Worm (Caenorhabditis elegans) whole organism, L4 larva: ENCODE data around the gene suds-3.
A peak's percentile ranks its signal among the peaks of the same experiment; 100 is the strongest.

Experiments
- D1046.2 ChIP-seq: fragments of 200-800 bp; sonication (Bioruptor generic); IDR thresholded peaks from 2 replicates; pipeline ENCODE4 v1.3.6; 2022; ENCODE audit warnings: missing genetic modification characterization, missing compliant biosample characterization
- F10B5.3 ChIP-seq: sonication (generic microtip); optimal IDR thresholded peaks from 2 replicates; lab custom pipeline; 2016; ENCODE audit warnings: mild to moderate bottlenecking, missing genetic modification characterization, missing compliant biosample characterization
- F26F4.8 ChIP-seq: fragments of 200-800 bp; sonication (Bioruptor generic); conservative IDR thresholded peaks from 2 replicates; pipeline ENCODE4 v1.3.6; 2022; ENCODE audit warnings: missing genetic modification characterization, missing compliant biosample characterization
- F44E2.7 ChIP-seq: fragments of 200-800 bp; sonication (Bioruptor generic); IDR thresholded peaks from 2 replicates; pipeline ENCODE4 v2.1.2; 2022; ENCODE audit warnings: missing genetic modification characterization, missing compliant biosample characterization
- T20F7.1 ChIP-seq: fragments of 200-800 bp; sonication (Bioruptor generic); optimal IDR thresholded peaks from 2 replicates; lab custom pipeline; 2018; ENCODE audit warnings: mild to moderate bottlenecking, missing genetic modification characterization, missing compliant biosample characterization
- T26A8.4 ChIP-seq: fragments of 200-800 bp; sonication (Bioruptor generic); IDR thresholded peaks from 2 replicates; pipeline ENCODE4 v1.3.6; 2022; ENCODE audit warnings: missing genetic modification characterization, missing compliant biosample characterization
- Y48G9A.11 ChIP-seq: fragments of 200-800 bp; sonication (Bioruptor generic); IDR thresholded peaks from 2 replicates; pipeline ENCODE4 v1.3.6; 2022; ENCODE audit warnings: missing genetic modification reagents, missing genetic modification characterization, missing compliant biosample characterization
- Y5F2A.4 ChIP-seq: fragments of 200-800 bp; sonication (Bioruptor generic); optimal IDR thresholded peaks from 2 replicates; lab custom pipeline; 2018; ENCODE audit warnings: mild to moderate bottlenecking, missing genetic modification characterization, missing compliant biosample characterization
- ZK337.2 ChIP-seq: fragments of 200-800 bp; sonication (Bioruptor generic); IDR thresholded peaks from 2 replicates; pipeline ENCODE4 v1.3.6; 2022; ENCODE audit warnings: missing genetic modification reagents, missing genetic modification characterization, missing compliant biosample characterization
- arid-1 ChIP-seq: fragments of 200-800 bp; sonication (Bioruptor generic); conservative IDR thresholded peaks from 2 replicates; pipeline ENCODE4 v1.3.6; 2022; ENCODE audit warnings: missing genetic modification reagents, missing genetic modification characterization, missing compliant biosample characterization
- ceh-20 ChIP-seq: fragments of 200-800 bp; sonication (Bioruptor generic); IDR thresholded peaks from 2 replicates; pipeline ENCODE4 v1.3.6; 2022; ENCODE audit warnings: missing genetic modification reagents, missing genetic modification characterization, missing compliant biosample characterization
- ceh-32 ChIP-seq: sonication (generic microtip); optimal IDR thresholded peaks from 2 replicates; lab custom pipeline; 2016; ENCODE audit warnings: mild to moderate bottlenecking, missing genetic modification characterization, missing compliant biosample characterization; ENCODE audit not compliant: poor library complexity
- ceh-44 ChIP-seq: fragments of 200-800 bp; sonication (Bioruptor generic); IDR thresholded peaks from 2 replicates; pipeline ENCODE4 v1.3.6; 2022; ENCODE audit warnings: missing genetic modification reagents, missing genetic modification characterization, missing compliant biosample characterization
- ces-1 ChIP-seq: fragments of 150-350 bp; sonication (generic microtip); optimal IDR thresholded peaks from 4 replicates; lab custom pipeline; 2014; ENCODE audit warnings: missing biosample characterization, missing genetic modification reagents, missing genetic modification characterization
- cey-2 ChIP-seq: sonication (generic microtip); optimal IDR thresholded peaks from 3 replicates; lab custom pipeline; 2017; ENCODE audit warnings: missing genetic modification characterization, mild to moderate bottlenecking, missing compliant biosample characterization, antibody characterized with exemption, borderline replicate concordance; ENCODE audit not compliant: insufficient read depth
- daf-12 ChIP-seq: fragments of 150-350 bp; optimal IDR thresholded peaks from 2 replicates; lab custom pipeline; 2014; ENCODE audit warnings: missing biosample characterization, missing genetic modification reagents, missing genetic modification characterization
- dpl-1 ChIP-seq: fragments of 150-350 bp; optimal IDR thresholded peaks from 2 replicates; lab custom pipeline; 2014; ENCODE audit warnings: missing biosample characterization, missing genetic modification reagents, missing genetic modification characterization
- dve-1 ChIP-seq: sonication (generic microtip); optimal IDR thresholded peaks from 2 replicates; lab custom pipeline; 2017; ENCODE audit warnings: antibody characterized with exemption, mild to moderate bottlenecking, missing genetic modification characterization, missing compliant biosample characterization; ENCODE audit not compliant: insufficient read depth
- egl-43 ChIP-seq: fragments of 200-800 bp; sonication (Bioruptor generic); IDR thresholded peaks from 2 replicates; pipeline ENCODE4 v1.3.6; 2022; ENCODE audit warnings: missing genetic modification reagents, missing genetic modification characterization, missing compliant biosample characterization
- hmg-1.1 ChIP-seq: fragments of 200-800 bp; sonication (Bioruptor generic); IDR thresholded peaks from 2 replicates; pipeline ENCODE4 v1.3.6; 2022; ENCODE audit warnings: missing genetic modification reagents, missing genetic modification characterization, missing compliant biosample characterization
- lin-13 ChIP-seq: fragments of 150-350 bp; optimal IDR thresholded peaks from 2 replicates; lab custom pipeline; 2014; ENCODE audit warnings: missing biosample characterization, missing genetic modification reagents, missing genetic modification characterization
- lin-15B ChIP-seq: fragments of 150-350 bp; sonication (generic microtip); optimal IDR thresholded peaks from 3 replicates; lab custom pipeline; 2014; ENCODE audit warnings: missing biosample characterization, missing genetic modification characterization
- madf-5 ChIP-seq, 2 experiments: fragments of 200-800 bp; sonication (Bioruptor generic); IDR thresholded peaks; 2 replicates each; pipeline ENCODE4 v1.3.6; 2022; ENCODE audit warnings: missing compliant biosample characterization in 2 of 2, missing genetic modification characterization in 2 of 2
- mdl-1 ChIP-seq, 2 experiments: fragments of 150-350 bp in 1 of 2; sonication (generic microtip) in 1 of 2; optimal IDR thresholded peaks; 2 replicates each; lab custom pipeline; 2014 to 2017; ENCODE audit warnings: missing biosample characterization in 2 of 2, missing genetic modification characterization in 2 of 2
- mep-1 ChIP-seq: fragments of 150-350 bp; sonication (generic microtip); optimal IDR thresholded peaks from 3 replicates; lab custom pipeline; 2014; ENCODE audit warnings: missing biosample characterization, missing genetic modification characterization
- mes-2 ChIP-seq: sonication (generic microtip); optimal IDR thresholded peaks from 2 replicates; lab custom pipeline; 2016; ENCODE audit warnings: missing genotype, mild to moderate bottlenecking, missing genetic modification characterization, missing compliant biosample characterization; ENCODE audit not compliant: poor library complexity, severe bottlenecking
- mxl-2 ChIP-seq: fragments of 200-800 bp; sonication (Bioruptor generic); conservative IDR thresholded peaks from 2 replicates; pipeline ENCODE4 v1.3.6; 2022; ENCODE audit warnings: missing genetic modification reagents, missing genetic modification characterization, missing compliant biosample characterization
- mxl-3 ChIP-seq: fragments of 200-800 bp; sonication (Bioruptor generic); optimal IDR thresholded peaks from 2 replicates; lab custom pipeline; 2018; ENCODE audit warnings: mild to moderate bottlenecking, missing genetic modification characterization, missing compliant biosample characterization
- nhr-237 ChIP-seq: sonication (generic microtip); optimal IDR thresholded peaks from 2 replicates; lab custom pipeline; 2017; ENCODE audit warnings: missing biosample characterization, missing genetic modification characterization
- nhr-41 ChIP-seq: fragments of 200-800 bp; sonication (Bioruptor generic); IDR thresholded peaks from 2 replicates; pipeline ENCODE4 v1.3.6; 2022; ENCODE audit warnings: missing genetic modification reagents, missing genetic modification characterization, missing compliant biosample characterization
- nhr-42 ChIP-seq: fragments of 200-800 bp; sonication (Bioruptor generic); IDR thresholded peaks from 2 replicates; pipeline ENCODE4 v1.3.6; 2022; ENCODE audit warnings: missing genetic modification characterization, missing compliant biosample characterization
- nhr-76 ChIP-seq: fragments of 150-350 bp; optimal IDR thresholded peaks from 2 replicates; lab custom pipeline; 2014; ENCODE audit warnings: missing biosample characterization, missing genetic modification characterization
- nhr-77 ChIP-seq: fragments of 150-350 bp; optimal IDR thresholded peaks from 2 replicates; lab custom pipeline; 2014; ENCODE audit warnings: missing biosample characterization, missing genetic modification characterization
- pha-4 ChIP-seq, 2 experiments: fragments of 150-350 bp in 1 of 2; fragments of 200-800 bp in 1 of 2; sonication (Bioruptor generic) in 1 of 2; IDR thresholded peaks in 1 of 2; optimal IDR thresholded peaks in 1 of 2; 2 replicates each; pipeline versions ENCODE4 v1.3.6 to Lab custom; 2014 to 2022; ENCODE audit warnings: missing genetic modification characterization in 2 of 2, missing genetic modification reagents in 2 of 2, missing biosample characterization in 1 of 2, missing compliant biosample characterization in 1 of 2
- rbr-2 ChIP-seq: sonication (generic microtip); optimal IDR thresholded peaks from 2 replicates; lab custom pipeline; 2016; ENCODE audit warnings: missing genotype, missing genetic modification characterization, missing compliant biosample characterization
- saeg-2 ChIP-seq: fragments of 200-800 bp; sonication (Bioruptor generic); IDR thresholded peaks from 2 replicates; pipeline ENCODE4 v1.3.6; 2022; ENCODE audit warnings: missing genetic modification reagents, missing genetic modification characterization, missing compliant biosample characterization
- set-16 ChIP-seq: fragments of 200-800 bp; sonication (Bioruptor generic); IDR thresholded peaks from 2 replicates; pipeline ENCODE4 v1.3.6; 2022; ENCODE audit warnings: missing genetic modification reagents, missing genetic modification characterization, missing compliant biosample characterization
- spr-1 ChIP-seq: sonication (generic microtip); optimal IDR thresholded peaks from 2 replicates; lab custom pipeline; 2016; ENCODE audit warnings: mild to moderate bottlenecking, missing genetic modification characterization, missing compliant biosample characterization
- spr-3 ChIP-seq: fragments of 200-800 bp; sonication (Bioruptor generic); optimal IDR thresholded peaks from 2 replicates; lab custom pipeline; 2018; ENCODE audit warnings: mild to moderate bottlenecking, missing genetic modification characterization, missing compliant biosample characterization
- unc-62 ChIP-seq, 3 experiments: fragments of 150-350 bp in 1 of 3; sonication (generic microtip); optimal IDR thresholded peaks in 2 of 3; peaks in 1 of 3; 1 replicate in 1 of 3; 2 replicates in 2 of 3; lab custom pipeline; 2014 to 2017; ENCODE audit warnings: missing biosample characterization in 3 of 3, missing genetic modification characterization in 3 of 3, missing genetic modification reagents in 3 of 3, missing genotype in 1 of 3
- zag-1 ChIP-seq: fragments of 150-350 bp; optimal IDR thresholded peaks from 2 replicates; lab custom pipeline; 2014; ENCODE audit warnings: missing biosample characterization, missing genetic modification characterization
- zip-11 ChIP-seq: fragments of 200-800 bp; sonication (Bioruptor generic); IDR thresholded peaks from 2 replicates; pipeline ENCODE4 v1.3.6; 2022; ENCODE audit warnings: missing genetic modification characterization, missing compliant biosample characterization
- zip-2 ChIP-seq: fragments of 150-350 bp; optimal IDR thresholded peaks from 2 replicates; lab custom pipeline; 2014; ENCODE audit warnings: missing biosample characterization, missing genetic modification characterization

The suds-3 gene

ce11 chrV:9964152-9964785, 33.5 kb downstream of the suds-3 start:
- TF ChIP-seq rbr-2 (peak; percentile 29), D1046.2 (0 out of 2 replicates have a peak, but pooled peaks have one; percentile 4), set-16 (GFP tag; lab: Robert Waterston, UW) (peak; percentile 57; the same call in 1 of the 2 replicates), lin-13 (no peak), hmg-1.1 (peak; percentile 34; the same call in 1 of the 2 replicates), egl-43 (GFP tag; lab: Robert Waterston, UW) (0 out of 2 replicates have a peak, but pooled peaks have one; percentile 62), zip-2 (tag; lab: Kevin White, UChicago) (no peak), unc-62 (GFP tag; optimal IDR thresholded peaks at IDR 0.05 in 1 of 2; lab: Kevin White, UChicago) (peak in 1 of 2 experiments; percentile 96), unc-62 (tag; optimal IDR thresholded peaks at IDR 0.05; lab: Kevin White, UChicago) (no peak)

DNA sequence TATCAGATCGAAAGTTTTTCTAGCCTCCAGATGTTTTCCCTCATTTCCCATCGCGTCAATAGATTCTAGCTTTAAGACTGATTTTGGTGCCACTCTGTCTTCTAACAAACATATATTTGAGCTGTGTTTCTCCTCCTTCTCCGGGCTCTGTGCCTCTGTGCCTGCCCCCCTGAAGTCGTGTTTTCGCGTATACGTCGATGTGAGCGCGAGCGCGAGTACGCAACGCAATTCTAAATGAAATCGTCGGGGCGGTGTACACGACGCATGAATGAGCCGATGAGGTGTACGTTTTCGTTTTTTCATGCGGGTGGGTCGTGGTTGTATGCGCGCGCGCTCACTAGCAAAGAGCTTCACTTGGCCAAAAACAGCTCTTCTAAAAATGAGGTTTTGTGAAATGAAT, 35.1 kb downstream of the suds-3 start:
- TF ChIP-seq nhr-42 (no peak), ces-1 (GFP tag; lab: Kevin White, UChicago) (no peak), Y48G9A.11 (no peak), mdl-1 (tag; optimal IDR thresholded peaks at IDR 0.05; lab: Kevin White, UChicago) (no peak), mxl-3 (GFP tag; lab: Kevin White, UChicago) (no peak), egl-43 (GFP tag; lab: Robert Waterston, UW) (peak; percentile 56; the same call in 1 of the 2 replicates), mep-1 (tag; lab: Kevin White, UChicago) (no peak), D1046.2 (0 out of 2 replicates have a peak, but pooled peaks have one; percentile 67), ceh-20 (GFP tag; lab: Robert Waterston, UW) (no peak), nhr-41 (GFP tag; lab: Robert Waterston, UW) (no peak), Y5F2A.4 (GFP tag; lab: Kevin White, UChicago) (no peak), zag-1 (tag; lab: Kevin White, UChicago) (no peak), F44E2.7 (GFP tag; lab: Robert Waterston, UW) (0 out of 2 replicates have a peak, but pooled peaks have one; percentile 43), ceh-44 (GFP tag; lab: Robert Waterston, UW) (no peak)

DNA sequence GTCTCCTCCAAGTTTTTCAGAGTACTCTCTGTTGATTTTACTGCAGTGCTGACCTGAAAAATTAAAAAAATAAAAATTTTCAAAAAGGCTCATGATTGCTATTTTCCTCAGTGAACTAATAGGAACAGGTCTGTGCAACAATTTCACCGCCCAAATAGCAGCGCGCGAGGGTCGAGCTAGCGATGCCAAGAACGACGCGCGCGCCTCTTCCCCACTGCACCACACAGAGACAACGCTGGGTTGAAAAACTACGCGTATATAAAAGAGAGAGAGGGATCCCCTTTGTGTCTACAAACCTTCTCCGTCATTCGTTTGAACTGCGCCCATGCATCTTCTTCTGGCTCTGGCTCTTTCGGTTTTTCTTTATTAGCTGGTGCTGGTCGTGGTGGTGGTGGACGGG, 39.3 kb downstream of the suds-3 start:
- TF ChIP-seq arid-1 (GFP tag; lab: Robert Waterston, UW) (peak; percentile 92), Y48G9A.11 (peak; percentile 85), cey-2 (tag; lab: Kevin White, UChicago) (no peak), dpl-1 (GFP tag; lab: Kevin White, UChicago) (peak; percentile 27), madf-5 (GFP tag; IDR thresholded peaks at IDR 0.05; lab: Robert Waterston, UW) (peak; percentile 89 to 97), dve-1 (tag; lab: Kevin White, UChicago) (peak; percentile 59), set-16 (GFP tag; lab: Robert Waterston, UW) (peak; percentile 73), T20F7.1 (GFP tag; lab: Kevin White, UChicago) (no peak), unc-62 (GFP tag; optimal IDR thresholded peaks at IDR 0.05 in 1 of 2; lab: Kevin White, UChicago) (no peak), unc-62 (tag; optimal IDR thresholded peaks at IDR 0.05; lab: Kevin White, UChicago) (no peak), daf-12 (tag; lab: Kevin White, UChicago) (no peak), ces-1 (GFP tag; lab: Kevin White, UChicago) (peak; percentile 39), nhr-237 (tag; lab: Kevin White, UChicago) (no peak), spr-1 (tag; lab: Kevin White, UChicago) (peak; percentile 88), mxl-2 (GFP tag; lab: Robert Waterston, UW) (peak; percentile 74), nhr-76 (tag; lab: Kevin White, UChicago) (no peak), lin-15B (no peak), ceh-20 (GFP tag; lab: Robert Waterston, UW) (peak; percentile 83), zip-11 (GFP tag; lab: Robert Waterston, UW) (peak; percentile 91), T26A8.4 (peak; percentile 92), F26F4.8 (GFP tag; lab: Robert Waterston, UW) (peak; percentile 99), nhr-77 (tag; lab: Kevin White, UChicago) (peak; percentile 22), ZK337.2 (peak; percentile 59; the same call in 1 of the 2 replicates), F10B5.3 (tag; lab: Kevin White, UChicago) (peak; percentile 80), ceh-32 (tag; lab: Kevin White, UChicago) (peak; percentile 13), saeg-2 (GFP tag; lab: Robert Waterston, UW) (peak; percentile 65; the same call in 1 of the 2 replicates), spr-3 (GFP tag; lab: Kevin White, UChicago) (peak; percentile 87), mes-2 (tag; lab: Kevin White, UChicago) (peak; percentile 89), pha-4 (GFP tag; IDR thresholded peaks at IDR 0.05; lab: Robert Waterston, UW) (peak; percentile 96), pha-4 (tag; optimal IDR thresholded peaks at IDR 0.05; lab: Kevin White, UChicago) (no peak), nhr-41 (GFP tag; lab: Robert Waterston, UW) (peak; percentile 98)
